Worm (Caenorhabditis elegans): ENCODE measurements around the gene sgca-1.

DNA sequence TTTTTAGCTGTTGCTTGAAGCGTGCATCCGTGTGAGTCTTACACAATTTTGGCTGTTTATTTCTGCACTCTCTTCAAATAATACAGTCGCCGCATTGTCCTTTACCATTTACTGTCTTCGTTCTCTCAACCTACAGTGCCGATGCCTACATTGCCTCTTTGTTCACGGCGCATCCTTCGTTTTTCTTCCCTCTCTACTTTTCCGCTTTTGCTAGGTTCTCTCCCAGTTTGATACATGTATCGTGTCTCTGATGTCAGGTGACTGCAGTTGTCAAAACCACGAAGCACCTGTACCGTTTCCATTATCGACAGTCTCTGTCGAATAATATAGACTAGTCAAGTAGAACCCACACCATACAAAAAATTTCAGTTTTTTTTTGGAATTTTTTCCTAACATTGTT is 19.3 kb upstream of the sgca-1 start:
- TF ChIP-seq pes-1 (GFP tag; IDR thresholded peaks at IDR 0.05) (no peak), F13C5.2 (tag; optimal IDR thresholded peaks at IDR 0.05) (no peak), hmbx-1 (tag; optimal IDR thresholded peaks at IDR 0.05) (no peak), ets-7 (tag; optimal IDR thresholded peaks at IDR 0.05) (no peak), tbx-11 (GFP tag; IDR thresholded peaks at IDR 0.05) (no peak)
